Fruit fly (Drosophila melanogaster): ENCODE data around the gene CG17549.

The CG17549 gene

DNA sequence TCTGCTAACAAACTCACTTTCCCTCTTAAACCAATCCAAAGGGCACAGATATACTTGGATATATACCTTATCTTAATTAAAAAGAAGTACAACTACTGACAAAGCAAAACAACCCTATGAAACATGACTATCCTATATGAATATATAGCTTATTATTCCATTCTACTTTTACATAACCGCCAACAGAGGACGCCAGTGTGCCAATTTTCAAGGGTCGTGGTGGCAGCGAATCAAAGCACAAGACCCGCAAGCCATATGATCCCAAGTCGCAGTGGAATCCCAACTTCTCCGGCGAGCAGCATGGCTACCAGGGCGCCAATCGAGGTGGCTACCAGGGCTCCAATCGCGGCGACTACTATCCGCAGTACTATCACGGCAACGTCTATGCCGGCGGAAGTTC is 7.5 kb downstream of the CG17549 start:
- no peak for TF ChIP-seq insv (optimal IDR thresholded peaks at IDR 0.05)
- TF ChIP-seq psq (optimal IDR thresholded peaks at IDR 0.05) = no peak
- no peak for TF ChIP-seq h (optimal IDR thresholded peaks at IDR 0.05)
- TF ChIP-seq ttk (optimal IDR thresholded peaks at IDR 0.05) = no peak
- no peak for TF ChIP-seq Myc (optimal IDR thresholded peaks at IDR 0.05)
- TF ChIP-seq Sin3A (optimal IDR thresholded peaks at IDR 0.05) = no peak

- no peak for TF ChIP-seq psq (optimal IDR thresholded peaks at IDR 0.05)
- TF ChIP-seq h (optimal IDR thresholded peaks at IDR 0.05) = no peak
- no peak for TF ChIP-seq Sin3A (optimal IDR thresholded peaks at IDR 0.05)
- TF ChIP-seq ttk (optimal IDR thresholded peaks at IDR 0.05) = no peak
- no peak for TF ChIP-seq insv (optimal IDR thresholded peaks at IDR 0.05)
- TF ChIP-seq Myc (optimal IDR thresholded peaks at IDR 0.05) = no peak
Observed at dm6 chr2L:19380630-19381029, 9.2 kb downstream of the CG17549 start, which contains the start of gene CG17350. Gene CG17350, plus strand, starts transcription at chr2L:19380930.

DNA sequence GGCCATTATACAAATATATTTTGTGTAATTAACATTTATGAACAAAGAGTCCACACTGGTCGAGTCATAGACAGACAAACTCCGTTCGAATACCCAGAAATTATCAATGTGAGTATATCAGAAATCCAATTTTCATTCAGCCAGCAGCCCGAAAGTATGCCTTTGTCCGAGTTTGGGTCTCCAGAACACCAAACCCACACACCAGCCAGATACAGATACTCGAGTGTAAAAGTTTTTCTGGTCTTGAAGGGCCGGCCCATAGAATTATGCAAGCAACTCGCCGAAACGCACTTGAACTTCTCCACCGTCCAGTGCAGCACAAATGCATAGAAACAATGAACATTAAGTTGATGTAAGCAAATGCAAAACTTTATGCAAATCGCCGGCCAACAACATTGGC is 11.3 kb downstream of the CG17549 start:
- TF ChIP-seq Sin3A (optimal IDR thresholded peaks at IDR 0.05) = no peak
- TF ChIP-seq Myc (optimal IDR thresholded peaks at IDR 0.05) = no peak
- no peak for TF ChIP-seq ttk (optimal IDR thresholded peaks at IDR 0.05)
- no peak for TF ChIP-seq psq (optimal IDR thresholded peaks at IDR 0.05)
- TF ChIP-seq insv (optimal IDR thresholded peaks at IDR 0.05) = no peak
- no peak for TF ChIP-seq h (optimal IDR thresholded peaks at IDR 0.05)

DNA sequence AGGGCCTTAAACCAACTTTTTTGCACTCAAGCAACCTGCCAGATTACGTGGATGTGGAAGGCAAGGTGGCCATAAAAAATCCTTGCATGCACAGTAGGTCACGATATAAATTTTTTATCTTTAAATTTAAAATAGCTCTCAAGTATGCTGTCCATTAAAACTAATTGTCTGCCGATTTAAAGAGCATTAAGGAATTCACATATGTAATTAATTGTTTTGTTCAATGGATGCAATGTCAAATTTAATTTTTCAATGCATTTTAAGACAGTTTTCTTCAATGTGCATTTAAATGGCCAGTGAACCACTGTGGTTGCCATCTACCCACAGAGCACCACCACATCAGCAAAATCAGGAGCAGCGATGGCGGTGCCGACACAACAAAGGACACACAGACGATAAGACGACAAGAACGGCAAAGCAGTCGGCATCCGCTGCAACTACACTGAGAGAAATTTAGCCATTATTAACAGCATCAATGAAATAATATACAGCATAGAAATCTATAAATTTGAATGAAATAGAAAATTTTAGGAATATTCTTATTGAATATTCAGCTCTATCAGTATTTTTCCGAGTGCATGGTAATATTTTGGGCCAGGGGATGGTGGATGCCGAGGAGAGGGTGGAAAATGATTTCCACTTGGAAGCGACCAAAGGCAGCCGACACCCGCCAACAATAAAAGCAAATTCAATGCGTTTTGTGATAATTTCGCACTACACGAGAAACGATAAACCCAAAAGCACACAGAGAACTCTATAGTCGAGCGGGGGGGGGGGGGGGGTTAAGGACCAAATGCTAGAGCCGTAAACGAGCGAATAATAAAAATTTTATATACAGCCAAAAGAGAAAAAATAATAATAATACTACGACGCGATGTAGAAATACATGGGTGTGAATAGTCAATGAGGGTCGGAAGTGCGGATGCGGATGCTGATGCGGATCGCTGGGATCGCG is 12.5 kb downstream of the CG17549 start:
- TF ChIP-seq ttk (optimal IDR thresholded peaks at IDR 0.05) (no peak), psq (optimal IDR thresholded peaks at IDR 0.05) (no peak), insv (optimal IDR thresholded peaks at IDR 0.05) (no peak), Sin3A (optimal IDR thresholded peaks at IDR 0.05) (no peak), Myc (optimal IDR thresholded peaks at IDR 0.05) (no peak), h (optimal IDR thresholded peaks at IDR 0.05) (no peak)

dm6 chr2L:19376145-19376544 is 13.7 kb downstream of the CG17549 start:
- TF ChIP-seq Myc (optimal IDR thresholded peaks at IDR 0.05) = no peak
- no peak for TF ChIP-seq ttk (optimal IDR thresholded peaks at IDR 0.05)
- TF ChIP-seq insv (optimal IDR thresholded peaks at IDR 0.05) = no peak
- TF ChIP-seq h (optimal IDR thresholded peaks at IDR 0.05) = no peak
- TF ChIP-seq psq (optimal IDR thresholded peaks at IDR 0.05) = no peak
- TF ChIP-seq Sin3A (optimal IDR thresholded peaks at IDR 0.05) = no peak

dm6 chr2L:19373809-19374208 is 16.1 kb downstream of the CG17549 start:
- TF ChIP-seq psq (optimal IDR thresholded peaks at IDR 0.05) (no peak), Sin3A (optimal IDR thresholded peaks at IDR 0.05) (no peak), ttk (optimal IDR thresholded peaks at IDR 0.05) (no peak), insv (optimal IDR thresholded peaks at IDR 0.05) (no peak), h (optimal IDR thresholded peaks at IDR 0.05) (no peak), Myc (optimal IDR thresholded peaks at IDR 0.05) (no peak)

DNA sequence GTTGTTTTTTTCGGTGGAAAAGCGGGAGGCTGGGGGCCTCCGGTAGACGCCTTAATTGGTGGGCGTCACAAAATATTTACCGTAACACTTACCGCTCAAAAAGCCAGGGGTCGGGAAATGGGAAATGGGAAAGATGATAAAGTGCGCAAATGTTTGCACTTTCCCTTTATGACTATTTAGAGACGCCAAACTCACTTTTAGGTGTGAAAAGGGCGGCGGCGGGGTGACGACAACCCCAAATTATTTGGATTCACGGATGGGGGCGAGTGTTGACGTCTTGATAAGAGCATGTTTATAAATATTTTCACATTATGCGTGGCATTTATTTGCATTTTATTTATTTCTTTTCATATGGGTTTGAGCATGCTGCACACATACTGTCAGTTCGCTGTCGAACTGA is 19.8 kb downstream of the CG17549 start, which contains the start of gene CG17349:
Gene CG17349, plus strand, starts transcription at position 400 of the 400 bp plus-strand sequence.
- TF ChIP-seq Myc (optimal IDR thresholded peaks at IDR 0.05) (no peak), ttk (optimal IDR thresholded peaks at IDR 0.05) (no peak), h (optimal IDR thresholded peaks at IDR 0.05) (no peak), psq (optimal IDR thresholded peaks at IDR 0.05) (no peak)

DNA sequence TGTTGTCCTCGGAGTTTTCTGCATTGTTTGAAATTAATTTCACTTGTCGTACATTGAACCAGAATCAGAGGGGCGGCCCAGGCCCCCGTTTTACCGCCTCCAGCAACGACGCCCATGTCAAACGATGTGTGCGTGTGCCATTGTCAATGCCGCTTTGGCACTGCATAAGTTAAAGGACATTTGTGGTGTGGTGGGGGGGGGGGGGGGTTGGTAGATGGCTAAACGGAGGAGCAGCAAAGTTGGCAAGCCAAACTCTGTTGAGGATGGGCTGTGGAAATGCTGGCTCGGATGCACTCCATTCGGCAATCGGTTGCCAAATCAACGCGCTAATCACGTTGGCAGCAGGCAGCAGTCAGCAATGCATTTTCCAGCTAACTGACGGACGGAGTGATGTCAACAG is 23.1 kb downstream of the CG17549 start:
- TF ChIP-seq h (optimal IDR thresholded peaks at IDR 0.05) = no peak
- no peak for TF ChIP-seq insv (optimal IDR thresholded peaks at IDR 0.05)
- no peak for TF ChIP-seq Myc (optimal IDR thresholded peaks at IDR 0.05)
- TF ChIP-seq psq (optimal IDR thresholded peaks at IDR 0.05) = no peak
- TF ChIP-seq ttk (optimal IDR thresholded peaks at IDR 0.05) = no peak
- no peak for TF ChIP-seq Sin3A (optimal IDR thresholded peaks at IDR 0.05)

dm6 chr2L:19366301-19366700 is 23.6 kb downstream of the CG17549 start:
- no peak for TF ChIP-seq insv (optimal IDR thresholded peaks at IDR 0.05)
- TF ChIP-seq psq (optimal IDR thresholded peaks at IDR 0.05) = no peak

dm6 chr2L:19364622-19365021 is 25.3 kb downstream of the CG17549 start:
- no peak for TF ChIP-seq Myc (optimal IDR thresholded peaks at IDR 0.05)
- no peak for TF ChIP-seq ttk (optimal IDR thresholded peaks at IDR 0.05)
- no peak for TF ChIP-seq psq (optimal IDR thresholded peaks at IDR 0.05)
- no peak for TF ChIP-seq Sin3A (optimal IDR thresholded peaks at IDR 0.05)
- no peak for TF ChIP-seq insv (optimal IDR thresholded peaks at IDR 0.05)
- no peak for TF ChIP-seq h (optimal IDR thresholded peaks at IDR 0.05)

dm6 chr2L:19364075-19364474 is 25.8 kb downstream of the CG17549 start, which contains the start of gene CG13086:
Gene CG13086, plus strand, starts transcription at chr2L:19364375.
- TF ChIP-seq psq (optimal IDR thresholded peaks at IDR 0.05) (no peak), h (optimal IDR thresholded peaks at IDR 0.05) (no peak), insv (optimal IDR thresholded peaks at IDR 0.05) (no peak), Sin3A (optimal IDR thresholded peaks at IDR 0.05) (no peak), Myc (optimal IDR thresholded peaks at IDR 0.05) (no peak), ttk (optimal IDR thresholded peaks at IDR 0.05) (no peak)

DNA sequence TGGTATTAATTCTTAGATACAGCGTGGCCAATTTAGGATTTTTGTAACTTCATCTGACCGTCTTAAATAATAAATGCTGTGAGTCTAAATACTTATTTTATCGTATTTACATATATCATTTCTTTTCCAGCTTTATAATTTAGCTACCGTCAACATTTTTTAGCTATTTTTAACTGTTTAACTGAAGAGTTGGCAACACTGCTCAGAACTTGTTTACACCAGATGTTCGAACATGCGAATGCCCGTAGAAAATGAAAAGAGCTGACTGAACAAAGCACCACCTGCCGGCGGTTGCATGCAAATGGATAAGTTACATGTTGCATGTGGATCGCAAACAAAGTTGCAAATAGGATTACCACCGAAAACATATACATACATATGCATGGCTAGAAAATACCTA is 26.3 kb downstream of the CG17549 start:
- no peak for TF ChIP-seq Myc (optimal IDR thresholded peaks at IDR 0.05)
- TF ChIP-seq ttk (optimal IDR thresholded peaks at IDR 0.05) = no peak
- no peak for TF ChIP-seq Sin3A (optimal IDR thresholded peaks at IDR 0.05)
- TF ChIP-seq psq (optimal IDR thresholded peaks at IDR 0.05) = no peak
- no peak for TF ChIP-seq h (optimal IDR thresholded peaks at IDR 0.05)
- no peak for TF ChIP-seq insv (optimal IDR thresholded peaks at IDR 0.05)

Data from Kc167 (cell line).